Worm (Caenorhabditis elegans): Measurements from ENCODE around the gene B0310.6.

DNA sequence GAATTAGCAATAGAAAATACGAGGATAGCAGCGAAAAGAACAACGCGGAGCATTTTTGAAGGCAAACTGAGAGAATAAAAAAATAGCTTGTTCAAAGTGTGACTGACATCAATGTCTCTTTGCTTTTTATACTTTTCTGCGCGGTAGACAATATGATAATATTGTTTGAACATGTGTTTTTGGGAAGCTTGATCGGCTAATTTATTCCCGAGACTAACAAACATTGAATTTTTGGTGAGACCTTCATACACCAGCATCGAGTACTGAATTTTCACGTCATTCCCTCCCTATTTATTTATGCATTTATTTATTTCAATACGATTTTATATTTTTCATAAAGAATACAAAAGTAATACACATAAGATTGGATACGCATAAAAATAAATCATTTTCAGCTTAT, at the start of gene B0310.6:
- TF ChIP-seq pat-9 (tag; optimal IDR thresholded peaks at IDR 0.05) (no peak), C38D4.7 (GFP tag; optimal IDR thresholded peaks at IDR 0.05) (no peak), tbx-2 (tag; optimal IDR thresholded peaks at IDR 0.05) (no peak), nfya-1 (tag; optimal IDR thresholded peaks at IDR 0.05) (no peak)

All from whole organism, late embryonic.